Worm (Caenorhabditis elegans) whole organism, L3 larva: ENCODE data around the gene K05F1.14.
A peak's percentile ranks its signal among the peaks of the same experiment; 100 is the strongest.

Experiments
- R02D3.7 ChIP-seq: fragments of 150-350 bp; optimal IDR thresholded peaks from 2 replicates; lab custom pipeline; 2014; ENCODE audit warnings: missing biosample characterization, missing genetic modification characterization
- ZK546.5 ChIP-seq: sonication (generic microtip); optimal IDR thresholded peaks from 2 replicates; lab custom pipeline; 2017; ENCODE audit warnings: missing biosample characterization, missing genetic modification characterization
- aly-2 ChIP-seq: fragments of 150-350 bp; optimal IDR thresholded peaks from 2 replicates; lab custom pipeline; 2014; ENCODE audit warnings: missing biosample characterization, missing genetic modification characterization
- ceh-16 ChIP-seq: sonication (generic microtip); optimal IDR thresholded peaks from 2 replicates; lab custom pipeline; 2017; ENCODE audit warnings: missing biosample characterization, missing genetic modification characterization
- ceh-28 ChIP-seq: fragments of 150-350 bp; optimal IDR thresholded peaks from 2 replicates; lab custom pipeline; 2014; ENCODE audit warnings: missing biosample characterization, missing genetic modification reagents, missing genetic modification characterization
- ceh-9 ChIP-seq: sonication (generic microtip); optimal IDR thresholded peaks from 2 replicates; lab custom pipeline; 2018; ENCODE audit warnings: missing biosample characterization, missing genetic modification characterization
- daf-12 ChIP-seq: fragments of 150-350 bp; optimal IDR thresholded peaks from 2 replicates; lab custom pipeline; 2014; ENCODE audit warnings: missing biosample characterization, missing genetic modification reagents, missing genetic modification characterization
- egl-5 ChIP-seq: fragments of 150-350 bp; optimal IDR thresholded peaks from 2 replicates; lab custom pipeline; 2017; ENCODE audit warnings: missing biosample characterization, missing genetic modification reagents, missing genetic modification characterization, inconsistent platforms
- elt-1 ChIP-seq: fragments of 150-350 bp; optimal IDR thresholded peaks from 2 replicates; lab custom pipeline; 2014; ENCODE audit warnings: missing biosample characterization, missing genetic modification characterization
- elt-2 ChIP-seq: sonication (generic microtip); optimal IDR thresholded peaks from 2 replicates; lab custom pipeline; 2016; ENCODE audit warnings: missing genetic modification reagents, mild to moderate bottlenecking, missing genetic modification characterization, missing compliant biosample characterization
- eor-1 ChIP-seq, 2 experiments: fragments of 150-350 bp; optimal IDR thresholded peaks; 2 replicates each; lab custom pipeline; 2014 to 2018; ENCODE audit warnings: missing biosample characterization in 2 of 2, missing genetic modification characterization in 2 of 2
- fkh-10 ChIP-seq: sonication (generic microtip); optimal IDR thresholded peaks from 2 replicates; lab custom pipeline; 2017; ENCODE audit warnings: missing biosample characterization, missing genetic modification reagents, missing genetic modification characterization
- fkh-2 ChIP-seq: fragments of 150-350 bp; optimal IDR thresholded peaks from 2 replicates; lab custom pipeline; 2014; ENCODE audit warnings: missing biosample characterization, missing genetic modification reagents, missing genetic modification characterization
- fos-1 ChIP-seq: fragments of 150-350 bp; optimal IDR thresholded peaks from 2 replicates; lab custom pipeline; 2014; ENCODE audit warnings: missing biosample characterization, missing genetic modification characterization
- hmg-11 ChIP-seq: sonication (generic microtip); optimal IDR thresholded peaks from 2 replicates; lab custom pipeline; 2016; ENCODE audit warnings: missing genetic modification characterization, missing compliant biosample characterization
- lin-15B ChIP-seq: fragments of 150-350 bp; optimal IDR thresholded peaks from 2 replicates; lab custom pipeline; 2014; ENCODE audit warnings: missing biosample characterization, missing genetic modification characterization
- lin-39 ChIP-seq: fragments of 150-350 bp; optimal IDR thresholded peaks from 2 replicates; lab custom pipeline; 2018; ENCODE audit warnings: missing biosample characterization, missing genetic modification reagents, missing genetic modification characterization
- lsy-12 ChIP-seq: sonication (generic microtip); optimal IDR thresholded peaks from 2 replicates; lab custom pipeline; 2016; ENCODE audit warnings: mild to moderate bottlenecking, missing genetic modification characterization, missing compliant biosample characterization
- mdl-1 ChIP-seq: fragments of 150-350 bp; optimal IDR thresholded peaks from 2 replicates; lab custom pipeline; 2014; ENCODE audit warnings: missing biosample characterization, missing genetic modification characterization
- nfya-1 ChIP-seq: sonication (generic microtip); optimal IDR thresholded peaks from 2 replicates; lab custom pipeline; 2017; ENCODE audit warnings: missing genetic modification characterization, mild to moderate bottlenecking, missing compliant biosample characterization, antibody characterized with exemption, moderate library complexity; ENCODE audit not compliant: insufficient read depth
- nhr-11 ChIP-seq: fragments of 150-350 bp; optimal IDR thresholded peaks from 2 replicates; lab custom pipeline; 2014; ENCODE audit warnings: missing biosample characterization, missing genetic modification characterization
- nhr-12 ChIP-seq: fragments of 150-350 bp; optimal IDR thresholded peaks from 2 replicates; lab custom pipeline; 2014; ENCODE audit warnings: missing biosample characterization, missing genetic modification characterization
- nhr-23 ChIP-seq: fragments of 150-350 bp; optimal IDR thresholded peaks from 2 replicates; lab custom pipeline; 2014; ENCODE audit warnings: missing biosample characterization, missing genetic modification reagents, missing genetic modification characterization
- nhr-67 ChIP-seq: fragments of 150-350 bp; optimal IDR thresholded peaks from 2 replicates; lab custom pipeline; 2014; ENCODE audit warnings: missing biosample characterization, missing genetic modification characterization
- nhr-77 ChIP-seq: fragments of 150-350 bp; optimal IDR thresholded peaks from 2 replicates; lab custom pipeline; 2014; ENCODE audit warnings: missing biosample characterization, missing genetic modification characterization
- pha-4 ChIP-seq: fragments of 150-350 bp; optimal IDR thresholded peaks from 2 replicates; lab custom pipeline; 2014; ENCODE audit warnings: missing biosample characterization, missing genetic modification reagents, missing genetic modification characterization
- pqm-1 ChIP-seq: fragments of 150-350 bp; optimal IDR thresholded peaks from 2 replicates; lab custom pipeline; 2017; ENCODE audit warnings: missing biosample characterization, missing genetic modification characterization, inconsistent platforms
- sea-2 ChIP-seq: fragments of 150-350 bp; sonication (generic microtip); optimal IDR thresholded peaks from 4 replicates; lab custom pipeline; 2014; ENCODE audit warnings: missing biosample characterization, missing genetic modification reagents, missing genetic modification characterization
- snpc-4 ChIP-seq: fragments of 150-350 bp; optimal IDR thresholded peaks from 2 replicates; lab custom pipeline; 2014; ENCODE audit warnings: missing biosample characterization, missing genetic modification characterization
- tbx-2 ChIP-seq: sonication (generic microtip); optimal IDR thresholded peaks from 2 replicates; lab custom pipeline; 2016; ENCODE audit warnings: mild to moderate bottlenecking, missing genetic modification characterization, missing compliant biosample characterization
- ztf-11 ChIP-seq: fragments of 150-350 bp; optimal IDR thresholded peaks from 2 replicates; lab custom pipeline; 2014; ENCODE audit warnings: missing biosample characterization, missing genetic modification characterization

K05F1.14 gene

DNA sequence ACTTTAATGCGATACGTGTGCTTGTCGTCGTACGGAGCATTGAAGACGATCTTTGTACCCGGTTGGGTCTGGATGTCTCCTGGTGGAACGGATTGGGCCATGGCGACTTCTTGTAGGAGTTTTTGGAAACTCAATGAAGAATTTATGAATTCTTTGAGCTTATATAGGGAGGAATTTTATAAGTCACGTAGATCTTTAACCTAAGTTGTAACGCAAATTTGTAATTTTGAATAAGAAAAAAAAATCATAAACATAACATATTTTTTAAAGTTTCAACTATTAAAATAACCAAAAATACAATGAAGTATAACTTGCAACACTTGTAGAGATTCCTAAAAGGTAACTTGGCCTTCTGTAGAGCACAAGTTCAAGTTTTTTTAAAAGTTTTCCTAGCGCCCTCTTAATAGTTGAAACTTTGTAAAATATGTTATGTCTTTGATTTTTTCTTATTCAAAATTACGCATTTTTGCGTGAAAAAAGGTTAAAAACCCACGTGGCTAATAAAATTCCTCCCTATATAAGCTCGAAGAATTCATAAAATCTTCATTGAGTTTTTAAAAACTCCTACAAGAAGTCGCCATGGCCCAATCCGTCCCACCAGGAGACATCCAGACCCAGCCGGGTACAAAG, 5.1 kb upstream of the K05F1.14 start, which contains the start of the genes msp-63 and msp-142:
msp-63 (minus strand) TSS at position 101 of the 630 bp plus-strand sequence.
msp-142 (plus strand) TSS at position 580 of the 630 bp plus-strand sequence.
- TF ChIP-seq ZK546.5 (tag; lab: Kevin White, UChicago) (no peak), pqm-1 (tag; lab: Kevin White, UChicago) (no peak), ceh-28 (tag; lab: Kevin White, UChicago) (no peak), pha-4 (tag; lab: Kevin White, UChicago) (no peak), fos-1 (tag; lab: Kevin White, UChicago) (no peak), ceh-9 (no peak), nhr-11 (tag; lab: Kevin White, UChicago) (no peak), ztf-11 (tag; lab: Kevin White, UChicago) (no peak), nhr-12 (tag; lab: Kevin White, UChicago) (no peak), eor-1 (tag; optimal IDR thresholded peaks at IDR 0.05; lab: Kevin White, UChicago) (no peak)

DNA sequence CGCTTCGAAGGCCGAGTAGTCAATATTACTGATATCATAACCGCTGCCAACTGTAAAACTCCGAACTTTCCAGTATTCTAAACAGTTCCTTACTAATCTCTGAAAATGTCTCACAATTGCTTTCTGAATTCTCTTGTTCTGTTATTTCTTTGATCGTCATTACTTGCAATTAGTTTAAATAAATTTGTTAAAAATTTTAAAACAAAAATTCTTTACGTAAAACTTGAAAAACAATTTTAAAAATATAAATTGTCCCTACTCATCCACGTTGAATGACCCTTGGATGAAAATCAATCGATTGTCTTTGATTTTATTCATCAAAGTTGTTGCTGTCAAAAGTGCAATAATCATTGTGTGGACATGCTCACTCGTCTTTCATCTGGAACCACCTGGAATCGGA, 1.8 kb upstream of the K05F1.14 start, which contains the start of gene acdh-8:
acdh-8 (plus strand) TSS at position 301 of the 400 bp plus-strand sequence.
- no peak for TF ChIP-seq lsy-12 (tag; lab: Kevin White, UChicago)
- TF ChIP-seq aly-2 (tag; lab: Kevin White, UChicago): no peak
- no peak for TF ChIP-seq ceh-16 (tag; lab: Kevin White, UChicago)
- TF ChIP-seq nfya-1 (tag; lab: Kevin White, UChicago): no peak
- TF ChIP-seq elt-1 (tag; lab: Kevin White, UChicago): no peak

DNA sequence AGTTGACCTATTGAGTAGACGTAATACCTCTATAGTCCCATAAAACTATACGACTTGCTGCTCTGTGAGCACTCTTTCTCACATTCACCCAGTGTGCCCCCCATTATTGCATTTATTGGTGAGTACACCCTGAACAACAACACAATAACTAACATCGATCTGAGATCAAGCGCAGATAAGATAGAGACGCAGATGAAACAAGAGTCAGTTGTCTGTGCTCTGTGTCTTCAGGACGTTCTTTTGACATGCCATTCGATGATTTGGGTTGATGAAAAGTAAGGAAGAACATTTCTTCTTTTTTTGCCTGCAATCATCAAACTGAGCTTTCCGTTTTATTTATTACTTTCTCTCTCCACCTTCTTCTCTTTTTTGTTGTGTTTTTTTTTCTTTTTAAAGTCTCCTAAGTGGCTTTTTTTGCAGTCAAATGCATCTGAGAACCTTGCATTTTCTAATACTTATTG, 2.0 kb downstream of the K05F1.14 start, which contains the start of gene lect-2:
lect-2 (plus strand) TSS at position 411 of the 461 bp plus-strand sequence.
- TF ChIP-seq lin-39 (tag; lab: Kevin White, UChicago) (peak; percentile 20), daf-12 (tag; lab: Kevin White, UChicago) (no peak), elt-1 (tag; lab: Kevin White, UChicago) (peak; percentile 39), egl-5 (peak; percentile 70)

DNA sequence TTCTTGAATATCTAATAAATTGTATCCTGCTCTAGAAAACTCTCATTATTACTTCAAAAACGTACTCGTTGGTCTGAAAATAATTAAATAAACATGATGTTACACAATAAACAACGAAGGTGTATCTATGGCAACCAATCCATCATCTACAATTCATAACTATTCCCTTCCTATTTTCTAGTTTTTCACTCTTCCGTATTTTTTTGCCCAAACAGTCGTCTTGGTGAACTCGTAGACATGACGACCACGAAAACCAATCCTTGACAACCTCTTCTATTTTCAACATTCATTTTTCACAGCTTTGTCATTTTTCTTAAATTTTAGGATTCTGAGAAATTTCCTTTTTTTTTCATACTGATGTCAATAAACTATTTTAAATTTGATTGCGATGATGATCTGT, 3.6 kb downstream of the K05F1.14 start, which contains the start of gene K05F1.13:
K05F1.13 (plus strand) TSS at position 301 of the 400 bp plus-strand sequence.
- no peak for TF ChIP-seq nhr-12 (tag; lab: Kevin White, UChicago)
- no peak for TF ChIP-seq hmg-11 (tag; lab: Kevin White, UChicago)
- TF ChIP-seq lin-15B (tag; lab: Kevin White, UChicago): no peak
- no peak for TF ChIP-seq tbx-2 (tag; lab: Kevin White, UChicago)
- TF ChIP-seq elt-2: no peak
- TF ChIP-seq ceh-28 (tag; lab: Kevin White, UChicago): no peak
- TF ChIP-seq nhr-67 (tag; lab: Kevin White, UChicago): no peak
- TF ChIP-seq ceh-9: no peak
- no peak for TF ChIP-seq nhr-23 (tag; lab: Kevin White, UChicago)
- no peak for TF ChIP-seq R02D3.7 (tag; lab: Kevin White, UChicago)

DNA sequence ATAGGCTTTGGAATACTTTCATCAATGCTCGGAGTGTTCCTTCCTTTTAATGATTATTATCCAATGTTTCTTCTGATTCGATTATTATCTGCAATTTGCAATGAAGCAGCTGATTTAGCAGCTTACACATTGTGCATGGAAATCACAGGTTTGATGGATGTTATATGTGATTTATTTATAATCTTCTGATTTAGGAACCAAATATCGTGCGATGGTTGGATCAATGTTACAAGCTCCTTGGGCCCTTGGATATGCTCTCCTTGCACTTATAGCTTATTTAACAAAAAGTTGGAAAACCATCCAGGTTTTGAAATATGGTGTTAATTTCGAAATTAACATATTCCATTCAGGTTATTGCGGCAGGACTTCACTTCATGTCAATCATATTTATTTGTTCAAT, 6.9 kb downstream of the K05F1.14 start:
- TF ChIP-seq nhr-77 (no peak), fkh-10 (GFP tag; lab: Kevin White, UChicago) (no peak), snpc-4 (tag; lab: Kevin White, UChicago) (no peak), mdl-1 (tag; lab: Kevin White, UChicago) (no peak), aly-2 (tag; lab: Kevin White, UChicago) (no peak), sea-2 (GFP tag; lab: Kevin White, UChicago) (no peak), elt-2 (no peak), fkh-2 (tag; lab: Kevin White, UChicago) (no peak)
